Worm (Caenorhabditis elegans) whole organism, mixed stage, embryonic: ENCODE results near the gene eif-1.

Experiments
- blmp-1 ChIP-seq: fragments of 150-350 bp; optimal IDR thresholded peaks from 2 replicates; lab custom pipeline; 2014; ENCODE audit warnings: missing biosample characterization, missing genetic modification characterization
- ces-1 ChIP-seq: fragments of 150-350 bp; optimal IDR thresholded peaks from 2 replicates; lab custom pipeline; 2014; ENCODE audit warnings: missing biosample characterization, missing genetic modification reagents, missing genetic modification characterization
- lin-13 ChIP-seq: fragments of 150-350 bp; optimal IDR thresholded peaks from 2 replicates; lab custom pipeline; 2014; ENCODE audit warnings: missing biosample characterization, missing genetic modification characterization
- pha-4 ChIP-seq: fragments of 150-350 bp; optimal IDR thresholded peaks from 2 replicates; lab custom pipeline; 2018; ENCODE audit warnings: missing biosample characterization, missing genetic modification reagents, missing genetic modification characterization
- unc-62 ChIP-seq: fragments of 150-350 bp; optimal IDR thresholded peaks from 2 replicates; lab custom pipeline; 2014; ENCODE audit warnings: missing biosample characterization, missing genetic modification reagents, missing genetic modification characterization
- ztf-11 ChIP-seq: fragments of 150-350 bp; optimal IDR thresholded peaks from 2 replicates; lab custom pipeline; 2014; ENCODE audit warnings: missing biosample characterization, missing genetic modification characterization

DNA sequence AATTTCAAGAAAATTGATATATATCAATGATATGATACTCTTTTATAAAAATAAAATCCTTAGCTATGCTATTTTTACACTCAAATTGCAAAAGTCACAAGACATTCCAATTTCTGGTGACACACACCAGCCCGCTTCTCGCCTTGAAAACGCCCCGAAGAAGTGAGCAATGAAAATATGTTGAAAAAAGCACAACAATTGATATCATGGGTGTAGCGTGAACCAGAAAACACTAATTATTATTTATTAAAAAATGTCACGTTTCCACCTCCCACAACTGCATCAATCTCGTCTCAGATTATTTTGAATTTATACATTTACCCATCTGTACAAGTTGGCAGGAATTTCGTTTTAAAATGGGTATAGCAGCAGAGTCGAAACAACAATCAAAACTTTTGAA, 11.4 kb upstream of the eif-1 start, which contains the start of gene F59A6.4:
- TF ChIP-seq pha-4 (tag; lab: Kevin White, UChicago), result no peak
- no peak for TF ChIP-seq blmp-1 (tag; lab: Kevin White, UChicago)
- TF ChIP-seq ces-1, result no peak
- no peak for TF ChIP-seq unc-62
- TF ChIP-seq ztf-11 (tag; lab: Kevin White, UChicago), result no peak
- no peak for TF ChIP-seq lin-13 (tag; lab: Kevin White, UChicago)
